Fruit fly (Drosophila melanogaster) whole organism, embryonic: ENCODE measurements around the gene ftz-f1.

Experiments used
- Adf1 ChIP-seq: fragments of 200-800 bp; sonication (Bioruptor generic); IDR thresholded peaks from 2 replicates; pipeline ENCODE4 v1.3.6; 2022; ENCODE audit warnings: missing biosample characterization, missing genetic modification characterization
- B-H1 ChIP-seq: fragments of 200-800 bp; sonication (Bioruptor generic); IDR thresholded peaks from 3 replicates; pipeline ENCODE4 v1.3.6; 2022; ENCODE audit warnings: missing biosample characterization, missing genetic modification characterization
- B-H2 ChIP-seq: fragments of 200-800 bp; sonication (Bioruptor generic); optimal IDR thresholded peaks from 2 replicates; lab custom pipeline; 2018; ENCODE audit warnings: missing biosample characterization, mild to moderate bottlenecking, missing genetic modification characterization
- C15 ChIP-seq: fragments of 200-800 bp; sonication (Bioruptor generic); IDR thresholded peaks from 3 replicates; pipeline ENCODE4 v1.3.6; 2022; ENCODE audit warnings: missing biosample characterization, missing genetic modification characterization
- CG1024 ChIP-seq: fragments of 200-800 bp; sonication (Bioruptor generic); IDR thresholded peaks from 2 replicates; pipeline ENCODE4 v1.3.6; 2022; ENCODE audit warnings: missing biosample characterization, missing genetic modification characterization
- CG10274 ChIP-seq: fragments of 200-800 bp; sonication (Bioruptor generic); optimal IDR thresholded peaks from 3 replicates; lab custom pipeline; 2017; ENCODE audit warnings: missing biosample characterization, mild to moderate bottlenecking, missing genetic modification characterization
- CG10565 ChIP-seq: fragments of 200-800 bp; sonication (Bioruptor generic); optimal IDR thresholded peaks from 3 replicates; lab custom pipeline; 2016; ENCODE audit warnings: missing biosample characterization, mild to moderate bottlenecking, missing genetic modification characterization
- CG11504 ChIP-seq: fragments of 200-800 bp; sonication (Bioruptor generic); optimal IDR thresholded peaks from 3 replicates; lab custom pipeline; 2019; ENCODE audit warnings: missing biosample characterization, mild to moderate bottlenecking, missing genetic modification characterization, moderate library complexity
- CG12299 ChIP-seq: fragments of 200-800 bp; sonication (Bioruptor generic); optimal IDR thresholded peaks from 2 replicates; lab custom pipeline; 2018; ENCODE audit warnings: missing biosample characterization, mild to moderate bottlenecking, missing genetic modification characterization
- CG12391 ChIP-seq: fragments of 200-800 bp; sonication (Bioruptor generic); optimal IDR thresholded peaks from 3 replicates; lab custom pipeline; 2018; ENCODE audit warnings: missing biosample characterization, mild to moderate bottlenecking, missing genetic modification characterization, moderate library complexity
- CG13296 ChIP-seq: fragments of 200-800 bp; sonication (Bioruptor generic); optimal IDR thresholded peaks from 3 replicates; lab custom pipeline; 2018; ENCODE audit warnings: missing biosample characterization, mild to moderate bottlenecking, missing genetic modification characterization
- CG14014 ChIP-seq: fragments of 200-800 bp; sonication (Bioruptor generic); IDR thresholded peaks from 2 replicates; pipeline ENCODE4 v1.3.6; 2022; ENCODE audit warnings: missing biosample characterization, missing genetic modification characterization
- CG14050 ChIP-seq: fragments of 200-800 bp; sonication (Bioruptor generic); IDR thresholded peaks from 3 replicates; pipeline ENCODE4 v1.3.6; 2022; ENCODE audit warnings: missing biosample characterization, missing genetic modification characterization
- CG1603 ChIP-seq: fragments of 200-800 bp; sonication (Bioruptor generic); optimal IDR thresholded peaks from 2 replicates; lab custom pipeline; 2019; ENCODE audit warnings: missing biosample characterization, mild to moderate bottlenecking, missing genetic modification characterization, moderate library complexity
- CG18599 ChIP-seq: fragments of 200-800 bp; sonication (Bioruptor generic); optimal IDR thresholded peaks from 3 replicates; lab custom pipeline; 2017; ENCODE audit warnings: missing biosample characterization, missing genetic modification characterization, mild to moderate bottlenecking, moderate library complexity, missing genetic modification reagents
- CG2202 ChIP-seq: fragments of 200-800 bp; sonication (Bioruptor generic); optimal IDR thresholded peaks from 2 replicates; lab custom pipeline; 2018; ENCODE audit warnings: missing biosample characterization, mild to moderate bottlenecking, missing genetic modification characterization
- CG31224 ChIP-seq: fragments of 200-800 bp; sonication (Bioruptor generic); IDR thresholded peaks from 2 replicates; pipeline ENCODE4 v1.3.6; 2022; ENCODE audit warnings: missing biosample characterization, missing genetic modification characterization
- CG32767 ChIP-seq: fragments of 200-800 bp; sonication (Bioruptor generic); IDR thresholded peaks from 2 replicates; pipeline ENCODE4 v1.3.6; 2022; ENCODE audit warnings: missing biosample characterization, missing genetic modification characterization
- CG9817 ChIP-seq: fragments of 200-800 bp; sonication (Bioruptor generic); optimal IDR thresholded peaks from 2 replicates; lab custom pipeline; 2018; ENCODE audit warnings: missing biosample characterization, mild to moderate bottlenecking, missing genetic modification characterization, moderate library complexity
- CTCF ChIP-seq: fragments of 200-800 bp; sonication (Bioruptor generic); optimal IDR thresholded peaks from 2 replicates; lab custom pipeline; 2017; ENCODE audit warnings: missing biosample characterization, mild to moderate bottlenecking, missing genetic modification characterization, moderate library complexity
- Camta ChIP-seq: fragments of 200-800 bp; sonication (Bioruptor generic); optimal IDR thresholded peaks from 2 replicates; lab custom pipeline; 2016; ENCODE audit warnings: missing biosample characterization, missing genetic modification characterization
- Dfd ChIP-seq, 2 experiments: fragments of >200 bp; optimal IDR thresholded peaks; 2 replicates each; lab custom pipeline; 2017; ENCODE audit warnings: missing biosample characterization in 2 of 2, missing genetic modification characterization in 2 of 2
- Fer2 ChIP-seq: fragments of 200-800 bp; sonication (Bioruptor generic); optimal IDR thresholded peaks from 2 replicates; lab custom pipeline; 2018; ENCODE audit warnings: missing biosample characterization, mild to moderate bottlenecking, missing genetic modification characterization, moderate library complexity
- HHEX ChIP-seq: fragments of 200-800 bp; sonication (Bioruptor generic); optimal IDR thresholded peaks from 3 replicates; lab custom pipeline; 2017; ENCODE audit warnings: missing biosample characterization, mild to moderate bottlenecking, missing genetic modification characterization, missing genetic modification reagents
- Hey ChIP-seq: fragments of 200-800 bp; sonication (Bioruptor generic); optimal IDR thresholded peaks from 3 replicates; lab custom pipeline; 2018; ENCODE audit warnings: missing biosample characterization, mild to moderate bottlenecking, missing genetic modification characterization
- Lhr ChIP-seq: fragments of 200-800 bp; sonication (Bioruptor generic); optimal IDR thresholded peaks from 3 replicates; lab custom pipeline; 2017; ENCODE audit warnings: mild to moderate bottlenecking, missing biosample characterization, missing genetic modification reagents, missing genetic modification characterization
- NFAT ChIP-seq: fragments of 200-800 bp; sonication (Bioruptor generic); IDR thresholded peaks from 2 replicates; pipeline ENCODE4 v1.3.6; 2022; ENCODE audit warnings: missing biosample characterization, missing genetic modification characterization
- NfI ChIP-seq: fragments of 200-800 bp; sonication (Bioruptor generic); optimal IDR thresholded peaks from 3 replicates; lab custom pipeline; 2018; ENCODE audit warnings: missing biosample characterization, mild to moderate bottlenecking, missing genetic modification characterization, moderate library complexity
- PHDP ChIP-seq: fragments of 200-800 bp; sonication (Bioruptor generic); optimal IDR thresholded peaks from 3 replicates; lab custom pipeline; 2018; ENCODE audit warnings: missing biosample characterization, mild to moderate bottlenecking, missing genetic modification characterization, moderate library complexity
- Stat92E ChIP-seq, 3 experiments: fragments of >200 bp in 2 of 3; fragments of 200-800 bp in 1 of 3; sonication (Bioruptor generic) in 1 of 3; optimal IDR thresholded peaks; 2 replicates each; lab custom pipeline; 2017 to 2019; ENCODE audit warnings: missing biosample characterization in 3 of 3, missing genetic modification characterization in 3 of 3, mild to moderate bottlenecking in 1 of 3, moderate library complexity in 1 of 3
- Xrp1 ChIP-seq: fragments of 200-800 bp; sonication (Bioruptor generic); IDR thresholded peaks from 2 replicates; pipeline ENCODE4 v1.3.6; 2022; ENCODE audit warnings: missing biosample characterization, missing genetic modification characterization
- aop ChIP-seq: fragments of 200-800 bp; sonication (Bioruptor generic); IDR thresholded peaks from 2 replicates; pipeline ENCODE4 v1.3.6; 2022; ENCODE audit warnings: missing biosample characterization, missing genetic modification characterization
- bbx ChIP-seq: fragments of 200-800 bp; sonication (Bioruptor generic); IDR thresholded peaks from 2 replicates; pipeline ENCODE4 v1.3.6; 2022; ENCODE audit warnings: missing biosample characterization, missing genetic modification characterization; ENCODE audit not compliant: partially characterized antibody
- bigmax ChIP-seq: fragments of 200-800 bp; sonication (Bioruptor generic); optimal IDR thresholded peaks from 2 replicates; lab custom pipeline; 2018; ENCODE audit warnings: missing biosample characterization, mild to moderate bottlenecking, missing genetic modification characterization
- bowl ChIP-seq: fragments of 200-800 bp; sonication (Bioruptor generic); IDR thresholded peaks from 2 replicates; pipeline ENCODE4 v1.3.6; 2022; ENCODE audit warnings: missing biosample characterization, missing genetic modification characterization
- br ChIP-seq: fragments of >200 bp; optimal IDR thresholded peaks from 2 replicates; lab custom pipeline; 2017
- cato ChIP-seq: fragments of 200-800 bp; sonication (Bioruptor generic); optimal IDR thresholded peaks from 2 replicates; lab custom pipeline; 2016; ENCODE audit warnings: missing biosample characterization, missing genetic modification characterization, borderline replicate concordance
- dm ChIP-seq: fragments of 200-800 bp; sonication (Bioruptor generic); optimal IDR thresholded peaks from 3 replicates; lab custom pipeline; 2016; ENCODE audit warnings: missing biosample characterization, missing genetic modification characterization
- fru ChIP-seq: fragments of >200 bp; optimal IDR thresholded peaks from 2 replicates; lab custom pipeline; 2017
- ind ChIP-seq: fragments of 200-800 bp; sonication (Bioruptor generic); optimal IDR thresholded peaks from 3 replicates; lab custom pipeline; 2016; ENCODE audit warnings: missing biosample characterization, missing genetic modification characterization
- kah ChIP-seq: fragments of 200-800 bp; sonication (Bioruptor generic); optimal IDR thresholded peaks from 2 replicates; lab custom pipeline; 2018; ENCODE audit warnings: missing biosample characterization, mild to moderate bottlenecking, missing genetic modification characterization
- kni ChIP-seq: fragments of 200-800 bp; sonication (Bioruptor generic); optimal IDR thresholded peaks from 3 replicates; lab custom pipeline; 2017; ENCODE audit warnings: mild to moderate bottlenecking, missing biosample characterization, missing genetic modification reagents, missing genetic modification characterization
- maf-S ChIP-seq: fragments of 200-800 bp; sonication (Bioruptor generic); optimal IDR thresholded peaks from 2 replicates; lab custom pipeline; 2016; ENCODE audit warnings: missing biosample characterization, missing genetic modification characterization
- nau ChIP-seq: fragments of 200-800 bp; sonication (Bioruptor generic); optimal IDR thresholded peaks from 3 replicates; lab custom pipeline; 2017; ENCODE audit warnings: missing biosample characterization, mild to moderate bottlenecking, missing genetic modification characterization, missing genetic modification reagents
- nmo ChIP-seq: fragments of 200-800 bp; sonication (Bioruptor generic); optimal IDR thresholded peaks from 2 replicates; lab custom pipeline; 2018; ENCODE audit warnings: missing biosample characterization, mild to moderate bottlenecking, missing genetic modification characterization, moderate library complexity
- org-1 ChIP-seq: fragments of 200-800 bp; sonication (Bioruptor generic); optimal IDR thresholded peaks from 2 replicates; lab custom pipeline; 2017; ENCODE audit warnings: missing biosample characterization, missing genetic modification characterization
- ro ChIP-seq: fragments of 200-800 bp; sonication (Bioruptor generic); IDR thresholded peaks from 2 replicates; pipeline ENCODE4 v1.3.6; 2022; ENCODE audit warnings: missing biosample characterization, missing genetic modification characterization
- sens-2 ChIP-seq: fragments of 200-800 bp; sonication (Bioruptor generic); IDR thresholded peaks from 2 replicates; pipeline ENCODE4 v1.3.6; 2022; ENCODE audit warnings: missing biosample characterization, missing genetic modification characterization
- slbo ChIP-seq: fragments of 200-800 bp; sonication (Bioruptor generic); IDR thresholded peaks from 2 replicates; pipeline ENCODE4 v1.3.6; 2022; ENCODE audit warnings: missing biosample characterization, missing genetic modification characterization
- sob ChIP-seq: fragments of 200-800 bp; sonication (Bioruptor generic); IDR thresholded peaks from 2 replicates; pipeline ENCODE4 v1.3.6; 2022; ENCODE audit warnings: missing biosample characterization, missing genetic modification characterization
- usp ChIP-seq: fragments of >200 bp; optimal IDR thresholded peaks from 2 replicates; lab custom pipeline; 2017; ENCODE audit warnings: missing biosample characterization, missing genetic modification characterization
- wor ChIP-seq: fragments of 200-800 bp; sonication (Bioruptor generic); IDR thresholded peaks from 2 replicates; pipeline ENCODE4 v1.3.6; 2022; ENCODE audit warnings: missing biosample characterization, missing genetic modification characterization
- yki ChIP-seq: fragments of >200 bp; optimal IDR thresholded peaks from 3 replicates; lab custom pipeline; 2018

Gene ftz-f1

dm6 chr3L:18801194-18801695 lies at the start of gene ftz-f1 (continued):
- TF ChIP-seq CG12391 (tag; lab: Kevin White, UChicago) (peak; percentile 33), C15 (GFP tag; lab: Robert Waterston, UW) (no peak), cato (no peak), CTCF (GFP tag; lab: Kevin White, UChicago) (peak; percentile 98), bbx (peak; percentile 94), CG1603 (tag; lab: Kevin White, UChicago) (no peak), ro (no peak), Stat92E (GFP tag; optimal IDR thresholded peaks at IDR 0.05; lab: Kevin White, UChicago) (no peak), aop (GFP tag; lab: Robert Waterston, UW) (no peak), CG10565 (GFP tag; lab: Kevin White, UChicago) (no peak), NFAT (0 out of 2 replicates have a peak, but pooled peaks have one; percentile 22), dm (GFP tag; lab: Kevin White, UChicago) (no peak), CG11504 (tag; lab: Kevin White, UChicago) (no peak), CG13296 (GFP tag; lab: Kevin White, UChicago) (peak; percentile 54), kah (GFP tag; lab: Kevin White, UChicago) (no peak), fru (lab: Kevin White, UChicago) (no peak), bowl (GFP tag; lab: Robert Waterston, UW) (no peak), CG31224 (GFP tag; lab: Robert Waterston, UW) (no peak), B-H2 (GFP tag; lab: Kevin White, UChicago) (peak; percentile 91), CG1024 (GFP tag; lab: Robert Waterston, UW) (no peak), sob (peak; percentile 62; the same call in 1 of the 2 replicates), CG32767 (GFP tag; lab: Robert Waterston, UW) (peak; percentile 11; the same call in 1 of the 2 replicates), CG2202 (tag; lab: Kevin White, UChicago) (no peak), B-H1 (no peak), usp (no peak), Fer2 (no peak), CG18599 (GFP tag; lab: Kevin White, UChicago) (peak; percentile 2), maf-S (GFP tag; lab: Kevin White, UChicago) (peak; percentile 44), ind (GFP tag; lab: Kevin White, UChicago) (no peak), bigmax (no peak), Xrp1 (no peak), yki (no peak), CG14014 (GFP tag; lab: Robert Waterston, UW) (peak; percentile 54; the same call in 1 of the 2 replicates), nmo (GFP tag; lab: Kevin White, UChicago) (peak; percentile 23), nau (no peak), CG9817 (tag; lab: Kevin White, UChicago) (peak; percentile 9), br (lab: Kevin White, UChicago) (no peak), Hey (tag; lab: Kevin White, UChicago) (no peak), slbo (no peak; the same call in 1 of the 2 replicates), Lhr (GFP tag; lab: Kevin White, UChicago) (peak; percentile 72), org-1 (GFP tag; lab: Kevin White, UChicago) (peak; percentile 2), PHDP (tag; lab: Kevin White, UChicago) (peak; percentile 20), CG10274 (GFP tag; lab: Kevin White, UChicago) (no peak), Dfd (GFP tag; optimal IDR thresholded peaks at IDR 0.05; lab: Kevin White, UChicago) (no peak), HHEX (peak; percentile 9), CG14050 (GFP tag; lab: Robert Waterston, UW) (no peak), Camta (no peak), Adf1 (peak; percentile 68), kni (GFP tag; lab: Kevin White, UChicago) (peak; percentile 83), sens-2 (GFP tag; lab: Robert Waterston, UW) (no peak; the same call in 1 of the 2 replicates), NfI (GFP tag; lab: Kevin White, UChicago) (peak; percentile 56), wor (no peak), CG12299 (peak; percentile 64)
